Fruit fly (Drosophila melanogaster): ENCODE measurements around the gene Or2a.

Gene Or2a

dm6 chrX:2269822-2270556, 24.0 kb downstream of the Or2a start:
- TF ChIP-seq CG2712 (tag; optimal IDR thresholded peaks at IDR 0.05) (no peak), CG32767 (GFP tag; IDR thresholded peaks at IDR 0.05) (0 out of 2 replicates have a peak, but pooled peaks have one; percentile 8), CG1024 (GFP tag; IDR thresholded peaks at IDR 0.05) (no peak), Adf1 (GFP tag; IDR thresholded peaks at IDR 0.05) (no peak), row (GFP tag; IDR thresholded peaks at IDR 0.05) (peak; percentile 17; the same call in 1 of the 3 replicates), wdn (GFP tag; IDR thresholded peaks at IDR 0.05) (no peak), h (optimal IDR thresholded peaks at IDR 0.05) (no peak), lola (GFP tag; optimal IDR thresholded peaks at IDR 0.05) (peak in 1 of 3 experiments; percentile 9), CG4404 (GFP tag; IDR thresholded peaks at IDR 0.05) (no peak), CG1529 (GFP tag; optimal IDR thresholded peaks at IDR 0.05) (peak; percentile 14), CG43689 (GFP tag; IDR thresholded peaks at IDR 0.05) (0 out of 2 replicates have a peak, but pooled peaks have one; percentile 14), CG8281 (tag; optimal IDR thresholded peaks at IDR 0.05) (no peak), Ssrp (tag; optimal IDR thresholded peaks at IDR 0.05) (no peak), gcm2 (GFP tag; optimal IDR thresholded peaks at IDR 0.05) (no peak), Vsx1 (GFP tag; optimal IDR thresholded peaks at IDR 0.05) (no peak), CG1602 (GFP tag; optimal IDR thresholded peaks at IDR 0.05) (no peak), sr (GFP tag; IDR thresholded peaks at IDR 0.05) (no peak), CG30431 (GFP tag; optimal IDR thresholded peaks at IDR 0.05) (no peak), CG1832 (GFP tag; optimal IDR thresholded peaks at IDR 0.05) (peak; percentile 50), CG13775 (GFP tag; optimal IDR thresholded peaks at IDR 0.05) (no peak), CG16815 (GFP tag; optimal IDR thresholded peaks at IDR 0.05) (no peak), CrebB (tag; optimal IDR thresholded peaks at IDR 0.05) (no peak), dysf (GFP tag; IDR thresholded peaks at IDR 0.05) (no peak), B-H2 (GFP tag; optimal IDR thresholded peaks at IDR 0.05) (peak; percentile 12), CG4707 (GFP tag; optimal IDR thresholded peaks at IDR 0.05) (peak; percentile 30), CG34224 (GFP tag; IDR thresholded peaks at IDR 0.05; ENCODE audit: partially characterized antibody) (no peak), PHDP (tag; optimal IDR thresholded peaks at IDR 0.05) (no peak), CG15479 (GFP tag; optimal IDR thresholded peaks at IDR 0.05) (no peak), CG10147 (GFP tag; optimal IDR thresholded peaks at IDR 0.05) (no peak), Bteb2 (GFP tag; optimal IDR thresholded peaks at IDR 0.05) (no peak), stc (GFP tag; IDR thresholded peaks at IDR 0.05) (no peak), CG1233 (GFP tag; optimal IDR thresholded peaks at IDR 0.05) (no peak), Scr (GFP tag; IDR thresholded peaks at IDR 0.05; ENCODE audit: partially characterized antibody) (no peak), zf30C (GFP tag; optimal IDR thresholded peaks at IDR 0.05) (no peak), Sry-β (GFP tag; optimal IDR thresholded peaks at IDR 0.05) (no peak), Bgb (GFP tag; IDR thresholded peaks at IDR 0.05; ENCODE audit: partially characterized antibody) (peak; percentile 15; the same call in 1 of the 2 replicates), CG30403 (GFP tag; optimal IDR thresholded peaks at IDR 0.05) (peak; percentile 3), trh (GFP tag; optimal IDR thresholded peaks at IDR 0.05) (no peak), CG9817 (tag; optimal IDR thresholded peaks at IDR 0.05) (no peak), wek (GFP tag; optimal IDR thresholded peaks at IDR 0.05) (no peak), aop (GFP tag; IDR thresholded peaks at IDR 0.05) (no peak), cg (GFP tag; optimal IDR thresholded peaks at IDR 0.05) (peak; percentile 79), CG4854 (GFP tag; optimal IDR thresholded peaks at IDR 0.05) (no peak), cwo (GFP tag; optimal IDR thresholded peaks at IDR 0.05) (no peak), cas (GFP tag; IDR thresholded peaks at IDR 0.05) (no peak), CG3995 (GFP tag; optimal IDR thresholded peaks at IDR 0.05) (no peak), CG7556 (GFP tag; optimal IDR thresholded peaks at IDR 0.05) (peak; percentile 18), CG9215 (GFP tag; IDR thresholded peaks at IDR 0.05) (no peak), Dip2 (GFP tag; IDR thresholded peaks at IDR 0.05) (no peak), Xbp1 (GFP tag; optimal IDR thresholded peaks at IDR 0.05) (no peak)
